Fruit fly (Drosophila melanogaster) whole organism: ENCODE data around the gene Srp9.

ENCODE experiments used
- CG8478 ChIP-seq: fragments of >200 bp; optimal IDR thresholded peaks from 2 replicates; lab custom pipeline; 2018; ENCODE audit warnings: inconsistent platforms
- pan ChIP-seq: fragments of >200 bp; optimal IDR thresholded peaks from 2 replicates; lab custom pipeline; 2017
- psq ChIP-seq: fragments of >200 bp; optimal IDR thresholded peaks from 2 replicates; lab custom pipeline; 2017
- usp ChIP-seq: fragments of >200 bp; optimal IDR thresholded peaks from 2 replicates; lab custom pipeline; 2017; ENCODE audit warnings: missing biosample characterization, missing genetic modification characterization, mixed read lengths

- TF ChIP-seq pan (lab: Kevin White, UChicago), result no peak
- no peak for TF ChIP-seq usp (GFP tag; lab: Kevin White, UChicago)
- no peak for TF ChIP-seq psq (lab: Kevin White, UChicago)
- no peak for TF ChIP-seq CG8478
Measured at dm6 chr3L:7981228-7981854, 45.2 kb downstream of the Srp9 start.
